Fruit fly (Drosophila melanogaster): ENCODE measurements around the gene CG11983.

The CG11983 gene

DNA sequence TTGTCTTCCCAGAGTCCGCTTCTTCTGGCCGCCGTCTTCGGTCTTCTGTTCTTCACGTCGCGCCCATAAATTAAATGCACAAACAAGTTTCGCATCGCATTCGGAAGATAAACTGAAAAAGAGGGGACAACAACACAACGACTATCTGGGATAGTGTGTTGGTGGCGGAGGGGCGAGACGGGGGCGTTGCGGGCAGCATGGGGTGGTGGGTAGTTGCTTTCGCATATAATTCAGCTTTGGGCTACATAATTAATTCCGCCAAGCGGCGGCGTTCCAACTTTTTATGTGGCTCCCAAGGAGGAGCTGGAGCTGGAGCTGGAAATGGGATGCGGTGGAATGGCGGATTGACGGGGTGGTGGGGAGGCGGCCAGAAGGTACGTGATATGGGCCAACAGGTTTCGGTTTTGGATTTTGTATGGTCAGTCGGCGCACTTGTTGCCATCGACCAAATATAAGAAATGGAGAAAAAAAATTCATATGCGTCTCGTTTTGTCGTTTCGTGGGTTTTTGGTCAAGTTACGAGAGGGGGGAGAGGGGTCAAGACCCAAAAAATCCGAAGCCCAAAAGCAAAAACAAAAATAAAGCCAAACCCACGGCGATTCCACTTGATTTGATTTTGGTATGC is 38.7 kb upstream of the CG11983 start:
- TF ChIP-seq Blimp-1 (GFP tag; optimal IDR thresholded peaks at IDR 0.05), result peak; percentile 32
- no peak for TF ChIP-seq lilli (GFP tag; optimal IDR thresholded peaks at IDR 0.05)
- TF ChIP-seq CG12769 (tag; optimal IDR thresholded peaks at IDR 0.05), result peak; percentile 61
- TF ChIP-seq usp (GFP tag; optimal IDR thresholded peaks at IDR 0.05), result no peak
- TF ChIP-seq vvl (GFP tag; IDR thresholded peaks at IDR 0.05), result 0 out of 2 replicates have a peak, but pooled peaks have one; percentile 7
- no peak for TF ChIP-seq CG11723 (GFP tag; optimal IDR thresholded peaks at IDR 0.05)
- TF ChIP-seq sd (tag; optimal IDR thresholded peaks at IDR 0.05), result peak; percentile 76
- no peak for TF ChIP-seq CG9797 (GFP tag; optimal IDR thresholded peaks at IDR 0.05)
- 0 out of 3 replicates have a peak, but pooled peaks have one; percentile 20 for TF ChIP-seq mld (GFP tag; IDR thresholded peaks at IDR 0.05; ENCODE audit: partially characterized antibody)
- no peak for TF ChIP-seq pan (optimal IDR thresholded peaks at IDR 0.05)
- TF ChIP-seq pan (GFP tag; optimal IDR thresholded peaks at IDR 0.05 in 1 of 2, IDR thresholded peaks at IDR 0.05 in 1 of 2), result no peak
- peak; percentile 96 for TF ChIP-seq kni (GFP tag; optimal IDR thresholded peaks at IDR 0.05)
- TF ChIP-seq ewg (GFP tag; optimal IDR thresholded peaks at IDR 0.05), result no peak
- no peak for TF ChIP-seq Fer3 (tag; optimal IDR thresholded peaks at IDR 0.05)
- no peak for TF ChIP-seq CG33213 (GFP tag; optimal IDR thresholded peaks at IDR 0.05)
- TF ChIP-seq CG34422 (GFP tag; IDR thresholded peaks at IDR 0.05), result no peak
- TF ChIP-seq sqz (GFP tag; optimal IDR thresholded peaks at IDR 0.05), result peak; percentile 17
- peak; percentile 74 for TF ChIP-seq crol (GFP tag; IDR thresholded peaks at IDR 0.05)
- TF ChIP-seq CG9609 (GFP tag; optimal IDR thresholded peaks at IDR 0.05), result no peak
- no peak for TF ChIP-seq cad (GFP tag; optimal IDR thresholded peaks at IDR 0.05)

DNA sequence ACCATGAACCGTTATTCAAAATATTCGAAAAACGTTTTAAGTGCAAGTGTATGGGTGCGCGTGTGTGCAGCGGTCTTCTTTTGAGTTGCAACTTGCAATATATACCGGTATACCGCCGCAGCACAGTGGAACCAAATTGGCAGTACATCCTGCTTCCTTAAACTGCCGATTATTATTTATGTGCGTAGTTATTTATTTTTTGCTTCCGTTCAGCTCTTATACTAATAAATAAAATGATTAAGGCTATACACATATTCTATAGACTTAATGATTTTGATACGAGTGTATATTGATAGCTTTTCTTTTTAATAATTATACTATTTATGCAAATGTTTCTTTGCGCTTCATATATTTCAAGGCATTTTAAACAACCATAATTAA is 38.2 kb upstream of the CG11983 start:
- TF ChIP-seq ATbp (GFP tag; optimal IDR thresholded peaks at IDR 0.05) (no peak), Sox102F (GFP tag; optimal IDR thresholded peaks at IDR 0.05) (peak; percentile 24), chn (GFP tag; optimal IDR thresholded peaks at IDR 0.05) (no peak), CG1529 (GFP tag; optimal IDR thresholded peaks at IDR 0.05) (no peak), eyg (GFP tag; optimal IDR thresholded peaks at IDR 0.05) (no peak), CG3726 (GFP tag; IDR thresholded peaks at IDR 0.05) (no peak), kni (GFP tag; optimal IDR thresholded peaks at IDR 0.05) (peak; percentile 8), ewg (GFP tag; optimal IDR thresholded peaks at IDR 0.05) (no peak), gcm (GFP tag; optimal IDR thresholded peaks at IDR 0.05) (no peak), CG2712 (tag; optimal IDR thresholded peaks at IDR 0.05) (peak; percentile 20), gem (tag; optimal IDR thresholded peaks at IDR 0.05) (peak; percentile 21), CG4424 (GFP tag; optimal IDR thresholded peaks at IDR 0.05) (no peak), dimm (GFP tag; IDR thresholded peaks at IDR 0.05) (no peak)

DNA sequence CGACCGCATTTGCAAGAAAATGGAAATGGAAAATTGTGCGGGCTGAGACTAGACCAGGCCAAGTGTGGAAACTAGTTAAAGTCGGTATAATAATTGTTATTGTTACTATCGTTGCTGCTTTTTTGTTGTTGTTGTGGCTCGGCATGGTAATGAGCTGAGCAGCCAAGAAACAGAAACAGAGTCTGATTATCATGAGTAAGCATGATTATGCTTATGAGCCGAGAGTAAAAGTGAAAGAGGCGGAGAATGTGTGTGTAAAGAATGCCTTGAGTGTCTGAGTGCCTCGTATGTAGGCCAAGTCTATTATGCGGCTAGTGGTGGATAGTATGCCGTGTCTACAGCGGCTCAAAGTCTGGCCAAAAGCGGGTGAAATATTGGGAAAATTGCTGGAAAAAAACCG is 37.4 kb upstream of the CG11983 start:
- TF ChIP-seq CG31388 (GFP tag; optimal IDR thresholded peaks at IDR 0.05) (no peak), CG17912 (GFP tag; optimal IDR thresholded peaks at IDR 0.05) (no peak), Dll (GFP tag; IDR thresholded peaks at IDR 0.05; ENCODE audit: partially characterized antibody) (no peak), TFAM (GFP tag; optimal IDR thresholded peaks at IDR 0.05) (no peak), Lhr (GFP tag; optimal IDR thresholded peaks at IDR 0.05) (no peak), Blimp-1 (GFP tag; optimal IDR thresholded peaks at IDR 0.05) (peak; percentile 96), CG4360 (GFP tag; IDR thresholded peaks at IDR 0.05) (0 out of 2 replicates have a peak, but pooled peaks have one; percentile 39), ssp (GFP tag; IDR thresholded peaks at IDR 0.05) (no peak), CG6689 (GFP tag; IDR thresholded peaks at IDR 0.05) (no peak), insv (GFP tag; optimal IDR thresholded peaks at IDR 0.05) (no peak), kni (GFP tag; optimal IDR thresholded peaks at IDR 0.05) (peak; percentile 16), bigmax (GFP tag; optimal IDR thresholded peaks at IDR 0.05) (no peak), CG12659 (GFP tag; optimal IDR thresholded peaks at IDR 0.05) (no peak), yki (optimal IDR thresholded peaks at IDR 0.05) (no peak)

Measured in whole organism, embryonic.